Worm (Caenorhabditis elegans): ENCODE results near the gene abce-1.
A peak's percentile ranks its signal among the peaks of the same experiment; 100 is the strongest.

Gene abce-1

DNA sequence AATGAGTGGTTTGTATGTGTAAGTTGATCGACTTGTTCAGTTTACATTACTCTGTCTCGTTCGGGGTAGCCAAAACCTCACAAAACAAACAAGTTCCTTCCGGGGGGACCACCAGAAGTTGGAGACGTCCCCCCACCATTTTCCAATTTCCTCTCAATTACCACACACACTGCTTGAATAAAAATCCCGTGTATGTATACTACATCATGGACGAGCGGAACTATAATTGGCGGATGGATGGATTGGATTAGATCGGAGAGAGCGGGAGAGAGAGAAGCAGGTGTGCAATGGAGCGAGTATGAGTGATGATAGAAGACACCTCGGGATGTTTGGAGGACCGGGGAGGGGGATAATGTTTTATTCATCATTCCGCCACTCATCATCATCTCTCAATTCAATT lies 22.4 kb upstream of the abce-1 start:
- TF ChIP-seq sptf-1 (tag; optimal IDR thresholded peaks at IDR 0.05) (no peak), lin-35 (GFP tag; optimal IDR thresholded peaks at IDR 0.05) (no peak), nhr-47 (tag; optimal IDR thresholded peaks at IDR 0.05) (peak; percentile 10), fkh-4 (tag; optimal IDR thresholded peaks at IDR 0.05; ENCODE audit: borderline replicate concordance) (no peak), unc-86 (tag; optimal IDR thresholded peaks at IDR 0.05) (peak; percentile 26), alr-1 (tag; optimal IDR thresholded peaks at IDR 0.05; ENCODE audit: borderline replicate concordance) (no peak), pag-3 (tag; optimal IDR thresholded peaks at IDR 0.05; ENCODE audit: borderline replicate concordance, insufficient read depth) (no peak), nhr-85 (tag) (no peak), efl-1 (optimal IDR thresholded peaks at IDR 0.05) (peak in 1 of 2 experiments; percentile 2), efl-1 (GFP tag; optimal IDR thresholded peaks at IDR 0.05 in 1 of 2) (no peak), nhr-76 (tag; optimal IDR thresholded peaks at IDR 0.05) (no peak), rnt-1 (tag; optimal IDR thresholded peaks at IDR 0.05) (no peak), ztf-11 (tag; optimal IDR thresholded peaks at IDR 0.05) (no peak), ces-1 (GFP tag; optimal IDR thresholded peaks at IDR 0.05) (peak; percentile 68), tbx-2 (tag; optimal IDR thresholded peaks at IDR 0.05) (peak; percentile 23), C34B4.2 (tag; optimal IDR thresholded peaks at IDR 0.05) (no peak), tlp-1 (tag; optimal IDR thresholded peaks at IDR 0.05) (no peak), nhr-11 (tag; optimal IDR thresholded peaks at IDR 0.05) (no peak), skn-1 (tag; optimal IDR thresholded peaks at IDR 0.05) (no peak)

DNA sequence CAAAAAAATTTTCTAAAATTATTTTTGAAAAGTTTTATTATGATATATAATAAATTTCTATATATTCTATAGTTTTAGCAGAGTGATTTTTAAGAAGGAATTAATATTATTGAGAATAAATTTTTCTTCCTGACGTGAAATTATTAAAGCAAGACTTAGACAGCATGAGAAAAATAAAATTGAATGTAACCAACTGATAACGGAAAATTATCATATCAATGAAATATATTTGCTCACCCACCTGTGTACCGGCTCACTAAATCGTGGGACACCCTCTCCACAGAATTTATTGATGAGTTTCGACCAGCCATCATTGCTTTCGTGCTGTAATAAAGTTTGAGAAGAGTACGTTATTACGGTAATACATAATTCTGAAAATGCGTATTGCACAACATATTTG lies 14.3 kb upstream of the abce-1 start, which contains the start of gene bre-2:
bre-2 (minus strand) TSS at position 326 of the 400 bp plus-strand sequence.
- no peak for TF ChIP-seq nhr-85 (tag)
- no peak for TF ChIP-seq efl-1 (optimal IDR thresholded peaks at IDR 0.05)
- peak in 1 of 2 experiments; percentile 1 for TF ChIP-seq efl-1 (GFP tag; optimal IDR thresholded peaks at IDR 0.05 in 1 of 2)
- TF ChIP-seq unc-86 (tag; optimal IDR thresholded peaks at IDR 0.05), result no peak
- no peak for TF ChIP-seq aly-2 (tag; optimal IDR thresholded peaks at IDR 0.05)
- TF ChIP-seq efl-3 (GFP tag; optimal IDR thresholded peaks at IDR 0.05), result no peak
- no peak for TF ChIP-seq lin-15B (tag; optimal IDR thresholded peaks at IDR 0.05)
- no peak for TF ChIP-seq fos-1 (tag; optimal IDR thresholded peaks at IDR 0.05)
- TF ChIP-seq egl-13 (tag; optimal IDR thresholded peaks at IDR 0.05), result no peak
- no peak for TF ChIP-seq unc-98 (GFP tag; IDR thresholded peaks at IDR 0.05)
- no peak for TF ChIP-seq mab-9 (GFP tag; IDR thresholded peaks at IDR 0.05)
- TF ChIP-seq elt-2 (tag; optimal IDR thresholded peaks at IDR 0.05), result peak; percentile 35
- TF ChIP-seq sup-37 (GFP tag; optimal IDR thresholded peaks at IDR 0.05), result no peak
- TF ChIP-seq nhr-237 (tag; optimal IDR thresholded peaks at IDR 0.05), result no peak

DNA sequence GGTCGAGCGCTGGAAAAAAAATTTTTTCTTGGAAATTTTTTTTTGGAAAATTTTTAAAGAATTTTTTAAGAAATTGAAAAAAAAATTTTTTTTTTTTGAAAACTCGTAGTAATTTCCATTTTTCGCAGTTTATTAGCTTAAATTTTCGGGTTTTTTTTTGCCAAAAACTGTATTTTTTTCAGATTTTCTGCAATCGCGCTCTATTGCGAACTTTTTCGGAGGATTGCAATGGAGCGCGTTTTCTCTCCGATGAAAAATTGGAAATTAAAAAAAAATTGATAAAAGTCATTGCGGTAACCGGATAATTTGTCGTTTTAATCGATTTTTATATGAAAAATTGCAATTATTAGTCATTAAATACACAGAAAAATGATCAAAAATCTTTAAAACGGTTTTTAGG lies 1.9 kb upstream of the abce-1 start:
- TF ChIP-seq dpl-1 (GFP tag; optimal IDR thresholded peaks at IDR 0.05) (peak in 1 of 3 experiments; percentile 1), sup-37 (GFP tag; optimal IDR thresholded peaks at IDR 0.05) (no peak)

DNA sequence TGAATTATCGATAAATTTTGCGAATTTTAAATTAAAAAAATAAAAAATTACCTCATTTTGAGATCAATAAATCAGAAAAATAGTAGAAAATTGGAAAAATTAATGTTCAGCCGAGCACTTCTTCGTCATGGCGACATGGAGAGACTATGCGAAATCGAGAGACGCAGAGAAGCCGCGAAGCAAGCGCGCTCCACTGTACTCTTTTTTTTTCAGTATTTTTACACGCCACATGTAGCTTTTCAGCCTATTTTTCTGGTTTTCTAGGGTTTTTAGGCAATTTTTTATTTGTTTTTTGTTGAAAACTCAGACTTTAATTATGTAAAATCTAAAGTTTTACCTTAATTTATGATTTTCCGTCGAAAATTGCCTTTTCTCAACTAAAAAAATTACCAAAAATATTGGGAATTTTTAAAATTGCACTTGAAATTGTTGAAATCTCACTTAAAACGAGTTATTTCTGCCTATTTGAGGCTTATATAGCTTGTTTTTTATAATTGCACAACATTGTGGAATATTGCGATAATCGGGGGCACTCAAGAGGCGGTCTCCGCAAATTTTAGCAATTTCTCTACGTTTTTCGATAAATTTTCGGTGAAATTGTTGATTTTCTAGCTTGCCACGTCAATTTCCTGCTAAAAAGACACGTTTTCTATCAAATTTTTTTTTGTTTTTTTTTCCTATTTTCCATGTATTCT lies 773 bp upstream of the abce-1 start, which contains the start of gene Y39E4B.10:
Y39E4B.10 (minus strand) TSS at position 162 of the 695 bp plus-strand sequence.
- peak; percentile 57 for TF ChIP-seq snu-23 (GFP tag; optimal IDR thresholded peaks at IDR 0.05)
- peak; percentile 62 to 67 for TF ChIP-seq lsy-2 (tag; optimal IDR thresholded peaks at IDR 0.05)
- peak in 1 of 2 experiments; percentile 27 for TF ChIP-seq mdl-1 (tag; optimal IDR thresholded peaks at IDR 0.05)
- no peak for TF ChIP-seq elt-2 (tag; optimal IDR thresholded peaks at IDR 0.05)
- TF ChIP-seq lin-35 (GFP tag; optimal IDR thresholded peaks at IDR 0.05), result peak in 1 of 2 experiments; percentile 76
- no peak for TF ChIP-seq nhr-85 (tag)
- peak; percentile 65 to 69 for TF ChIP-seq efl-1 (optimal IDR thresholded peaks at IDR 0.05)
- peak; percentile 74 to 97 for TF ChIP-seq efl-1 (GFP tag; optimal IDR thresholded peaks at IDR 0.05 in 1 of 2)
- TF ChIP-seq skn-1 (tag; optimal IDR thresholded peaks at IDR 0.05), result peak; percentile 3
- TF ChIP-seq mep-1 (tag; optimal IDR thresholded peaks at IDR 0.05), result peak; percentile 68
- no peak for TF ChIP-seq lir-3 (tag; optimal IDR thresholded peaks at IDR 0.05; ENCODE audit: poor library complexity)
- TF ChIP-seq xbp-1 (tag; optimal IDR thresholded peaks at IDR 0.05), result peak; percentile 60
- peak in 1 of 6 experiments; percentile 46 for TF ChIP-seq elt-3 (tag; optimal IDR thresholded peaks at IDR 0.05)
- no peak for TF ChIP-seq nhr-90 (tag; optimal IDR thresholded peaks at IDR 0.05; ENCODE audit: poor library complexity)
- peak; percentile 2 for TF ChIP-seq blmp-1 (tag; optimal IDR thresholded peaks at IDR 0.05)
- TF ChIP-seq nhr-12 (tag; optimal IDR thresholded peaks at IDR 0.05), result no peak
- TF ChIP-seq nhr-47 (tag; optimal IDR thresholded peaks at IDR 0.05), result peak; percentile 68
- peak; percentile 63 to 71 (median 66) for TF ChIP-seq dpl-1 (GFP tag; optimal IDR thresholded peaks at IDR 0.05)
- TF ChIP-seq swsn-7 (tag; optimal IDR thresholded peaks at IDR 0.05), result peak; percentile 51
- TF ChIP-seq F16B12.6 (tag; optimal IDR thresholded peaks at IDR 0.05), result peak; percentile 12
- no peak for TF ChIP-seq egl-27 (tag; optimal IDR thresholded peaks at IDR 0.05)
- TF ChIP-seq nhr-19 (GFP tag; conservative IDR thresholded peaks at IDR 0.05), result peak; percentile 12
- TF ChIP-seq snpc-4 (tag; optimal IDR thresholded peaks at IDR 0.05), result peak; percentile 18

All from whole organism, L1 larva.